Worm (Caenorhabditis elegans) whole organism, L4/young adult: ENCODE results near the gene eef-1B.2.

Source experiments
- W03F9.2 ChIP-seq: fragments of 150-350 bp; optimal IDR thresholded peaks from 2 replicates; lab custom pipeline; 2014; ENCODE audit warnings: missing biosample characterization, missing genetic modification characterization
- dao-5 ChIP-seq: sonication (generic microtip); optimal IDR thresholded peaks from 2 replicates; lab custom pipeline; 2016; ENCODE audit warnings: missing genotype, missing genetic modification characterization, moderate library complexity, missing compliant biosample characterization
- him-1 ChIP-seq: sonication (generic microtip); optimal IDR thresholded peaks from 2 replicates; lab custom pipeline; 2016; ENCODE audit warnings: missing genotype, missing genetic modification reagents, missing genetic modification characterization, missing compliant biosample characterization

The eef-1B.2 gene

DNA sequence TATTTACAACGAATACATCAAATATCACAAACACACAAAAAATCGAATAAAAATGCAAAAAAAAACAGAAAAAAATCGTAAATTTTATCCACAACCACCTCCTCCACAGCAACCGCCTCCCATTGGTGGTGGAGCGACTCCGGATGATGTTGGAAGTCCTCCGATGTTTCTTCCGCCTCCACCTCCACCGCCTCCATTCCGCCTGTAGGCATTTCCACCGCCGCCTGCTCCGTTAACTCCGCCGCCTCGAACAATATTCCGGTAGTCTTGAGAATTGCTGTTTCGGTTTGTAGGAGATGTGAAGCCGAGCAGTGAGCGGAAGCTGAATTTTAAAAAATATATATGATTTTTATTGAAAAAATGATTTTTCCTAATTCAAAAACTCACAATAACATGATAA, 8.7 kb upstream of the eef-1B.2 start:
- TF ChIP-seq W03F9.2 (no peak), him-1 (no peak), dao-5 (tag; lab: Kevin White, UChicago) (no peak)

- TF ChIP-seq W03F9.2 (peak; percentile 55), dao-5 (tag; lab: Kevin White, UChicago) (no peak)
These were observed 8.2 kb upstream of the eef-1B.2 start, which contains the start of gene Y41E3.8 for ce11 chrIV:15028891-15029290. TSS of gene Y41E3.8 (minus strand) at chrIV:15028978.

DNA sequence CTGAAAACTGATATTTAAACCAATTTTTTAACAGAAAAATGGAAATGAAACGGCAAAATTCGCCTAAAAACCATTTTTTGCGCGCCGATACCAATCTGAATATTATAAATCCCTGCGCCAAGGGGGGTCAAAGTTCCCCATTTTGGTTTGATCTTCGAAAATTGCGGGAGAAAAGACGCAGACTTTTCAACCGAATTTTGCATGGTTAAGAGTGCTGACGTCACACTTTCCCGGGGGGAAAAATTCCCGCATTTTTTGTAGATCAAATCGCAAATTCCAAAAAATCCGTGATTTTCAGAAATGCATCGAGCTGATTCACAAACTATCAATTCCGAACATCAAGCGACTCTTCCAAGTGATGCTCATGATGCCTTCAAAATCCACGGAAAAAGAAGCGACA, 7.6 kb upstream of the eef-1B.2 start:
- TF ChIP-seq W03F9.2: no peak
- no peak for TF ChIP-seq him-1
- TF ChIP-seq dao-5 (tag; lab: Kevin White, UChicago): no peak

ce11 chrIV:15037492-15037891, 361 bp downstream of the eef-1B.2 start:
- TF ChIP-seq dao-5 (tag; lab: Kevin White, UChicago) (no peak), W03F9.2 (no peak), him-1 (no peak)

DNA sequence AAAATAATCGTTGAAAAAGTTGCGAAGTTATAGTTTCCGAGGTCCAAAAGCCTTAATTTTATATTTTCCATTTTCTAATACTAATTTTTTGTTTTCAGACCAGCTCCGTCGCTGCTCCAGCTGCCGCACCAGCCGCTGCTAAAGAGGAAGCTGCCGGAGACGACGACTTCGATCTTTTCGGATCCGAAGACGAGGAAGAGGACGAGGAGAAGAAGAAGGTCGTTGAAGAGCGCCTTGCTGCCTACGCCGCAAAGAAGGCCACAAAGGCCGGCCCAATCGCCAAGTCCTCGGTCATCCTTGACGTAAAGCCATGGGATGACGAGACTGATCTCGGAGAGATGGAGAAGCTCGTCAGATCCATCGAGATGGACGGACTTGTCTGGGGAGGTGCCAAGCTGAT, 1.7 kb downstream of the eef-1B.2 start:
- TF ChIP-seq W03F9.2 (no peak), him-1 (no peak), dao-5 (tag; lab: Kevin White, UChicago) (no peak)

DNA sequence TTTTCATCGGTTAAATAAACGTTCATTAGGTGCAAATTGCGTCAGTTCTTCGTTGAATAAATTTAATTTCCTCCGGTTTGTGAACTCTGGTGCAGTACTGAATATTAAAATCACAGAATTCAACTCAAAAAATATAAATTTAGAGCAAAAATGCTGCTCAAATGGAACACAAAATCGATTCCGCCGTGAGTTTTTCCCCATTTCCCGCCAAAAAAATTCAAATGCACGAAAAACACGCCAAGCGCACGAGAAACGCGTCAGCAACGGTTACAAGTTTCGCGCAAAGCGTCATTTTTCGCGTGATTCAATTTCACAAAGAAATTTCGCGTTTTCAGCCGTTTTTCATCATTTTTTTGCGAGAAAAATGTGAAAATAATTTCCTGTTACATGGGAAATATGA, 2.3 kb downstream of the eef-1B.2 start, which contains the start of gene hrpu-1:
hrpu-1 (plus strand) TSS at position 140 of the 400 bp plus-strand sequence.
- peak; percentile 5 for TF ChIP-seq him-1
- no peak for TF ChIP-seq dao-5 (tag; lab: Kevin White, UChicago)
- peak; percentile 86 for TF ChIP-seq W03F9.2

DNA sequence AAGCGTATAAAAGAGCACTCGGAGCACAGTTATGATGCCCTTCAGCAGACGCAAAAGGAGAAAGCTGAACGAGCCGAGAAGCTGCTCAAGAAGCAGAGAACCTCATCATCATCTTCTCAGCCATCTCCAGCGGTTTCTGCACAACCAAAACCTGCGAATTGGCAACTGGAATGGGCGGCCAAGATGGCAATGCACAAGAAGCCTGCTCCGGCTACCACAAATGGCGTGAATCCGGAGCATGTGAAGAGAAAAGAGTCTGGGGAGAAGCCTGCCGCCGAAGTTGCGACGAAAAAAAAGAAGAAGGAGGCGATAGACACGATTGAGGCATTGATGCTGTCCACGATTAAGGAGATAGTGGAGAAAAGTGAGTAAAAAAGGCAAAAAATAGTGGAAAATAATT, 4.0 kb downstream of the eef-1B.2 start:
- TF ChIP-seq dao-5 (tag; lab: Kevin White, UChicago): no peak
- TF ChIP-seq W03F9.2: no peak
- TF ChIP-seq him-1: no peak

DNA sequence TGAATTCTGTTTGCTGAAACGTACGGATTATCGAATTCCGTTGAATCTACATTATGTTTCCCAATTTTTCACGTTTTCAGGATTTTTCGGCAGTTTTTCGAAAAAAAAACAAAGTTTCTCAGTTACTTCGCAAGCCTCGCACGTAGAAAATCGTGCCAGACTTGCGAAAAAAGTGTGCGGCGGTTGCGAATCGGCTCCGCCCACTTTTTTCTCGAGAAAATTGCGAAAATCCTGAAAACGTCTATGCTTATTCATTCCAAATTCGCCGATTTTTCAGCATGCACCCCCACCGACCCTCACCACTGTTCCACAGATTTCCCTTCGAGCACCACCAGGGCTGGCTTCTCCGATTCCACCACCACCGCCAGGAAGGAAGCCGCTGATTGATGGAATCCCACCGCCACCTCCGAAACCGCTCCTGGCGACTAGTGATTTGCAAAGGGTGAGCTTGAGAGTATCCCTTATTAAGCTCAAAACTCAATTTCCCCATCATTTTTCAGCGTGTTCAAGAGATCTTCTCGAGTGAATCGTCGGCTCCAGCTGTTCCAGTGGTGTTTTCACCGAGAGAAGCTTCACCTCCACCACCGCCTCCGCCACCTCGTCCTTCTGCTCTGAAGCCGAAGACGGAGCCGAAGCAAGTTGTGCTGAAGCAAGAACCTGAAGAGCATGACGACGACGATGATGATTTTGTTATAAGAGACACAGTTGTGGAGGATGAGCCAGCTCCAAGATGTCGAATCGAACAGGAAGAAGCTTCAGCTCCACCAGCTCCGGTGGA, 5.2 kb downstream of the eef-1B.2 start:
- no peak for TF ChIP-seq him-1
- no peak for TF ChIP-seq dao-5 (tag; lab: Kevin White, UChicago)
- no peak for TF ChIP-seq W03F9.2

- no peak for TF ChIP-seq dao-5 (tag; lab: Kevin White, UChicago)
- no peak for TF ChIP-seq him-1
- TF ChIP-seq W03F9.2: no peak
These were observed 9.0 kb downstream of the eef-1B.2 start for ce11 chrIV:15046162-15046561.

DNA sequence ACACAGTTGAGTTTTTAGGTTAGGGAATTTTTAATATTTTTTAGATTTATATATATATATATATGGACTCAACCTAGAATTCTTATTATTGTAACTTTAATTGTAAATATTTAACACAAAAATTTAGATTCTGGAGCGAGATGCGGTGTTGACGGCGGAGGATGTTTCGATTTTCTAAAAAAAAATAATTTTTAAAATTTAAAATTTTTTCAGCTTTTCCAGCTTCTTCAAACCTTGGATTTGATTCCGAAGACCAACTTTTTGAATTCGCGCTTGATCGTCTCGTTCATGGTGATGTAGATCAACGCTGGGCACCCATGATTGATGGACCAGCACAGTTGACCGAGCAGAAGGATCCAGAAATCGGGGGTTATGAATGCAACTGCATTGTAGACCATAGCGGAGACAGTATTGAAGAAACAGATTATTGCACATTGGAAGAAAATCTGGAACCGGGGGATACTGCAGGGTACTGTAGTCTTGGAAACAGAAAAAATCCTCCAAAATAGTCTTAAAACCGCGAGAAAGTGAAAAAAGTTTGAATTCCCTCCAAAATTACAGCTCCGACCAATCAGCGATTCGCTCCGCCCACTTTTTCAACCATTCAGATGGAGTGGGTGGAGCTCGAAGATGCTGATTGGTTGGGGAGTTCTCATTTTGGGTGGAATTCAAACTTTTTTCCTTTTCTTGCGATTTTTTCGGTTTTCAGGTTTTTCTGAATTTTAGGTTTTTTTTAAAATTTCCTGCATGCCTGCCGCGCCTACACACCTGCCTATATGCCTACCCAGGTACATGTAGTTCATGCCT, 12.4 kb downstream of the eef-1B.2 start:
- TF ChIP-seq dao-5 (tag; lab: Kevin White, UChicago) (no peak), him-1 (no peak), W03F9.2 (no peak)

DNA sequence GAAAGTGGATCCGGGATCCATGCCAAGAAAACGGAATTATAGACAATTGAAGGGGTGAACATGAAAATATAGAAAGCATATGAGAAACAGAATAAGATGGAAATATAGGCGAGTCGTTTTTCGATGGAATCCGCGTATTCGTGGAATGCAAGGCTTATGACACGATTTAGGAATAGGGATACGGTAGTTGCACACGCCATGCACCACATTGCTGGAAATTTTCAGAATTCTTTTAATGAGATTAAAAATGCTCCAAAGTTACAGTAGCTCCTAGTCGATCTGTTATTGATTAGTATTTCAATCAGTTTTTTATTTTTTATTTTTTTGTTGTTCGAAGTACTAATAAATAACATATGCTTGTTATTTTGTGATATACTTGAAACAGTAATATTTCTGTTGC, 13.9 kb downstream of the eef-1B.2 start:
- TF ChIP-seq W03F9.2: no peak

- TF ChIP-seq him-1 (no peak), W03F9.2 (no peak), dao-5 (tag; lab: Kevin White, UChicago) (no peak)
These were observed 16.1 kb downstream of the eef-1B.2 start, which contains the start of gene srt-47 for ce11 chrIV:15053271-15053670. TSS of gene srt-47 (minus strand) at chrIV:15053371.

DNA sequence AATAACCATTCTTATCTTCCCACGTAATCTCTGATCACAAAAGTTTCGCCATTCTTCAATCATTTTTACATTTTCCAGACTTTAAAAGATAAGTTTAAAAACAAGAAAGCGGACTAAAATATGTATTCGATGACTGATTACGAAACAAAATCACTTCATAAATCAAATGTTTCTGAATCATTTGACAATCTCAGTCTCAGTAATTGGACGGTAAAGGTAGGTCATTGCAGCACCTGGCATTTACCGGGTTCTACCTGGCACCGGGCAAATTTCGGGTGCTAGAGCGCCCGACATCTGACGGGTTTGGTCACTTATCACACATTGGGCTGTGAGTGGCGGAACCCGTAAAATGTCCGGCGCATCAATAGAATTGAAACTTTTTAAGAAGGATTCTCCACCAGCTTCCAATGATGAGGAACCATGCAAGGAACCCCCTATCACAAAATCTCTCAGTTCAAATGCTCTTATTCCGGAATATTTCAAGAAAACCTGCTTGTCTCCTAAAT, 19.0 kb downstream of the eef-1B.2 start, which contains the start of gene Y41E3.19:
Y41E3.19 (plus strand) TSS at position 51 of the 506 bp plus-strand sequence.
- TF ChIP-seq him-1: no peak

DNA sequence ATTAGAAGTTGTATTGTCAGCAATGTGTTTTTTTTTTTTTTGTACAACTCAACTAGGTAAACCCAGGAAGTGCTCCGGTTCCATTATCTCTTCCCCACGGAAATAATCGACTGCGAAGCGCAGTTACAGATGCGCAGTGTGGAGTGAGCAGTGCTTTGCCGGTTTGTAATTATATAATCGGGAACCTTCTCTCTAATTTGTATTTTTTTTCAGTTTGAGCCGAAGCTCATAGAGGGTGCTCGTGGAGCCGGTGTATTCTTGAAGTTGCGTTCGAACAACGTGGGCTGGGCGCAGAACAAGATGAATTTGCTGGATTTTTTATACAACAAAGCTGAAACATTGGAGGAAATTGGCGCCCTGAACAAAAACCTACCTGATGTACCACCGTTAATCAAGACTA, 20.9 kb downstream of the eef-1B.2 start, which contains the start of gene Y41E3.13:
Y41E3.13 (plus strand) TSS at position 301 of the 400 bp plus-strand sequence.
- TF ChIP-seq him-1 (no peak), W03F9.2 (no peak), dao-5 (tag; lab: Kevin White, UChicago) (no peak)

DNA sequence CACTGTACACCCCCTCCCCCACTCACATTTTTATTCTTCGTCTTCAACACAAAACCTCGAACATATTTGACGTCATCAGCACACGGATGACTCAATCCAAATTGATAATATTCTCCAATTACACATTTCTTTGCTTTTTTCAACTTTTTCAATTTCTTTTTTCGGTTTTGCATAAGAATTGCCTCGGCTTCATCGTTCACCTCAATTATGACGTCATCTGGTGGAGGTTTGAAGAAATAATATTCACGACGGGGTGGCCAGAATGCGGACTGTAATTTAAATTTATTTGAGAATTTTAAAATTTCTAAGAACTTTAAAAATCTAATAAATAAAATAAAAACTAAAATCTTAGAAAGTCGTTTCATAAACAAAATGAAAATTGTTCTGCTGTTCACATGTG, 26.7 kb downstream of the eef-1B.2 start:
- no peak for TF ChIP-seq him-1
- no peak for TF ChIP-seq W03F9.2
